Fruit fly (Drosophila melanogaster) whole organism, pupa: ENCODE results near the gene CG41128.

Experiments used
- CG10348 ChIP-seq: fragments of 200-800 bp; sonication (Bioruptor generic); IDR thresholded peaks from 2 replicates; pipeline ENCODE4 v1.3.6; 2022; ENCODE audit warnings: missing biosample characterization, missing genetic modification characterization
- CG13204 ChIP-seq: fragments of 200-800 bp; sonication (Bioruptor generic); optimal IDR thresholded peaks from 2 replicates; lab custom pipeline; 2018; ENCODE audit warnings: missing biosample characterization, mild to moderate bottlenecking, missing genetic modification characterization, moderate library complexity
- CG17806 ChIP-seq: fragments of 200-800 bp; sonication (Bioruptor generic); optimal IDR thresholded peaks from 2 replicates; lab custom pipeline; 2018; ENCODE audit warnings: missing biosample characterization, mild to moderate bottlenecking, missing genetic modification characterization, moderate library complexity
- CG4496 ChIP-seq: fragments of 200-800 bp; sonication (Bioruptor generic); IDR thresholded peaks from 3 replicates; pipeline ENCODE4 v1.3.6; 2022; ENCODE audit warnings: missing biosample characterization, missing genetic modification characterization
- Snoo ChIP-seq: fragments of 200-800 bp; sonication (Bioruptor generic); optimal IDR thresholded peaks from 3 replicates; lab custom pipeline; 2017; ENCODE audit warnings: missing biosample characterization, mild to moderate bottlenecking, missing genetic modification characterization, inconsistent platforms
- fd96Ca ChIP-seq: fragments of 200-800 bp; sonication (Bioruptor generic); IDR thresholded peaks from 3 replicates; pipeline ENCODE4 v1.3.6; 2022; ENCODE audit warnings: missing biosample characterization, missing genetic modification characterization

DNA sequence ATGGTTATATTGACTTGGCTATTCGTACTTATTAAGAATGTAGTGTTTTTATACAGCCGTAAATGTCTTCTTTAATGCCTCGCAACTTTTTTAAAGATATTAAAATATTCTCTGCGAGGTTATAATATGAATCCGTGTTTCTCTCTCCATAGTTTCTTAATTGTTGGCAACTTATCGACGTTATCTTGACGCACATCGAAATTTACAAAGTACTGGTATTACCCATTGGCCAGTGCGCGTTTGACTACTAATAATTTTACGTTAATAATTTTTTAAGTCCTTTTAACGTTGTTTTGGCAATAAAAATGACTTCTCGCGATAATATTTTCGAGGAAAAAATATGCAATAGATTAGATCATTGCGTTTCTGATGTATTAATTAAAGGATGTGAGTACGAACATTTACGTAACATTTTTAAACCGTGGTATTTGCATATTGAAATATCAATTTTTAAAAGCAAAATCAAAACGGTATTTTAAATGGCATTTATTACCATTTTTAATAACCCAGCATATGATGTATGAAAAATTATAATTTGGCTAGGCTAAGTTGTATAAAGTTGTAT, at the start of gene CG41128:
- TF ChIP-seq CG13204 (GFP tag; lab: Kevin White, UChicago) (no peak), Snoo (tag; lab: Kevin White, UChicago) (no peak), CG4496 (GFP tag; lab: Robert Waterston, UW) (no peak), CG17806 (tag; lab: Kevin White, UChicago) (no peak), CG10348 (GFP tag; lab: Robert Waterston, UW) (no peak), fd96Ca (GFP tag; lab: Robert Waterston, UW) (no peak)
